Fruit fly (Drosophila melanogaster) whole organism, adult: ENCODE measurements around the gene IRSp53.

Experiments used
- CG7045 ChIP-seq: fragments of 200-800 bp; sonication (Bioruptor generic); optimal IDR thresholded peaks from 2 replicates; lab custom pipeline; 2017; ENCODE audit warnings: missing biosample characterization, mild to moderate bottlenecking, missing genetic modification characterization
- Crg-1 ChIP-seq: fragments of 200-800 bp; sonication (Bioruptor generic); optimal IDR thresholded peaks from 2 replicates; lab custom pipeline; 2016; ENCODE audit warnings: missing biosample characterization, missing genetic modification characterization

- TF ChIP-seq CG7045 (GFP tag; lab: Kevin White, UChicago) (no peak), Crg-1 (GFP tag; lab: Kevin White, UChicago) (no peak)
These were observed 29.1 kb downstream of the IRSp53 start, which contains the start of gene Alg10 for dm6 chr3L:11164899-11165298.
